Comparison of ENCODE assay signal across 1 fruit fly cellular context in the genomic region with DNA sequence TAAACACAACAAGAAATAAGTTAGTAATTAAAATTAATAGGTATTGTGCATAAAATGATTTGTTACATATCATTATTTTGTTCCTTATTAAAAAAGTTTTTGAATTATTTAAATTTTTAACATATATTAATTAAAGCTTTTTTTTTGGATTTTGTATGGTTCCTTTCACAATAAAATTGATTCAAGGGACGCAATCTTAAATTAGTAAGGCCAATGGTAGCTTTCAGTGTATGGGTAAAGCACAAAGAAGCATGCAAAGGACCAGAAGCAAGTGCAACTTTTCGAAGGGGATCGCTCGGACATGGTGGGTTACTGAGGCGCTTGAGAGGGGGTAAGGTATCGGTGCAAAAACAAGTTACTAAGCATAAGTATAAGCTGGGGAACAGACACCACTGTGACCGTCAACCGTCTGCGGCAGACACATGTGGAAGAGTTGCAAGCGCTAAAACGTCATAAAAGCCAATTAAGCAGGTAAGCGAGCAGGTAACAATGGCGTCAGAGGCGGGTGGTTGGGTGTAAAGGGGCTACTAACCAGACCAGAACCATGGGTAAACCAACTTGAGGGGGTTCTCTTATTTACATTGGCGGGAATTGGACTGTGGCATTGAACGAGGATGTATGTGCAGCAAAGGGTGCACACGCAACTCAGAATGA.
TF ChIP-seq lines count a peak whose summit lies in the region.

No protein-coding gene starts in this region.

TF ChIP-seq in whole organism, prepupa, 60 proteins besides CTCF, POLR2A, EP300 and RAD21 (continued from another document):
- peak in 1 of 2 experiments; percentile 89 for TF ChIP-seq ss (GFP tag; optimal IDR thresholded peaks at IDR 0.05; lab: Kevin White, UChicago)
- no peak for TF ChIP-seq fd85E (GFP tag; optimal IDR thresholded peaks at IDR 0.05; lab: Kevin White, UChicago)
- TF ChIP-seq CG6792 (GFP tag; optimal IDR thresholded peaks at IDR 0.05; lab: Kevin White, UChicago), result peak; percentile 24
- TF ChIP-seq CG34406 (GFP tag; optimal IDR thresholded peaks at IDR 0.05; lab: Kevin White, UChicago), result peak; percentile 53
- no peak for TF ChIP-seq CG10669 (GFP tag; optimal IDR thresholded peaks at IDR 0.05; lab: Kevin White, UChicago)
- no peak for TF ChIP-seq CG31627 (GFP tag; optimal IDR thresholded peaks at IDR 0.05; lab: Kevin White, UChicago)
- no peak for TF ChIP-seq dac (GFP tag; optimal IDR thresholded peaks at IDR 0.05; lab: Kevin White, UChicago)
- TF ChIP-seq fd59A (GFP tag; optimal IDR thresholded peaks at IDR 0.05; lab: Kevin White, UChicago), result peak; percentile 20
- peak; percentile 34 for TF ChIP-seq CG6808 (GFP tag; optimal IDR thresholded peaks at IDR 0.05; lab: Kevin White, UChicago)
